Fruit fly (Drosophila melanogaster): ENCODE data around the gene bap.

Gene bap

DNA sequence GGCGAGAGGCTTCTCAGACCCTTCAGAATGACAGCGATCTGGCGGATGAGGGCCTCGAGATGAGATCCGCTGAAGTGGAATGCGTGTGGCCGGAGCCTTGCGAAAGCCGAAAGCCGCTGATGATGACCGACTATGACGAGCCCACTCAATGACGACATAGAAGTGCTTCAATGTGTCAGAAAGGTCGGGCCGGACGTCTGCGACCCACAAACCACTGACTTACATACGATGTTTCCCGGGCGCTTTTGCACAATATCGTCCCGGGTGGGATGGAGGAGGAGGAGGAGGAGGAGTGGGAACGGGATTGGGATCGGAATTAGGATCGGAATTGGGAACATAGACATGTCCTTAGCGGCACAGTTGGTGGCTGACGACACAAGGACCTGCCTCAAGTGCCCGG is 2.3 kb downstream of the bap start:
- TF ChIP-seq ttk (optimal IDR thresholded peaks at IDR 0.05): no peak

DNA sequence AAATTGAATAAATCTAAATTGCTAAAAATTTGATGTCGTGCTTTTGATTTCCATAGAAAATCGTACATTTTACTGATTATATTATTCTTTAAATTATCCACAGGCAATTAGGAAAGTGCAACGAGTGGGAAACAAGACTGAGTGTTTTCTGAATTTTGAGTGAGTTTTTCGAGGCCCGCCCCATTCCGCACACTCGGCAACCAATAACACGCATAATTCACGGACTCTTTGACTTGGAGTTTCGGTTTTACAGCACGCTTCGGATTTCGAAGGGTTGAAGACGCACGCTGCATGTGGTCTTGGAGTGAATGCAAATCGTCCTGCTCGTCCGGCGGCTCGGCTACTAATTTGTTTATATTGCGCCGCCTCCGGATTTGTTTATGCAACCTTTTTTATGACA is 3.5 kb downstream of the bap start:
- TF ChIP-seq ttk (optimal IDR thresholded peaks at IDR 0.05): no peak
- no peak for TF ChIP-seq insv (optimal IDR thresholded peaks at IDR 0.05)
- no peak for TF ChIP-seq h (optimal IDR thresholded peaks at IDR 0.05)
- TF ChIP-seq Myc (optimal IDR thresholded peaks at IDR 0.05): no peak
- no peak for TF ChIP-seq psq (optimal IDR thresholded peaks at IDR 0.05)
- no peak for TF ChIP-seq Sin3A (optimal IDR thresholded peaks at IDR 0.05)

DNA sequence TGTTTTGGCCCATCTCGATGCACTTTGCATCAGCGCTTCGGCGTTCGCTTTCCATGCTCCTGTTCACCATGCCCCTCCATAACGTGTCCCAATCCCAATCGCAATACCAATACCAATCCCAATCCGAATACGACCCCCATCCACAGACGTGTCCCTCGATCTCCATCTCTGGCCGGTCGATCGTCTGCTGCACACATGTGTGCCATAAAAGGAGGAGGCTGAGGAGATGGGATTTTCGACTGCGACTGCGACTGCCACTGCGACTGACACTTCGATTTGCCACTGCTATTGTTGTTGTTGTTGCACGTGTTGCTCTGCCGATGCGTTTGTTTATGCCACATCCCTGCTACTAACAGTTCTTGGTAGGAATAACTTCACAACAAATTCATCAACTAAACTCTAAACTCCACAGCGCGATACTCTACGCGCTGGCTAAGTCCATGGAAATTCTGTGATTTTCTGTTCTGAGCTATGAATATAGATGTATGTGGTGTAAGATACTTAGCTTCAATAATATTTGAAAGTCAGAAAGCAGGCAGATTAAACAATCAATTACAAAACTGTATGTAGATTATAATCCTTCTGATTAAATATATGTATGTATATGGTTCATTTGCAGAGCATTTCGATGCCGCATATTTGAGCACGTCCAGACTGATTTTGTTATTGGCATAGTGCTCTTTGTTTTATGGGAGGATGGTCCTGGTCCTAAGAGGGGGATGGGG is 4.5 kb downstream of the bap start:
- TF ChIP-seq Myc (optimal IDR thresholded peaks at IDR 0.05) (no peak), h (optimal IDR thresholded peaks at IDR 0.05) (no peak), psq (optimal IDR thresholded peaks at IDR 0.05) (no peak), Sin3A (optimal IDR thresholded peaks at IDR 0.05) (no peak), insv (optimal IDR thresholded peaks at IDR 0.05) (no peak), ttk (optimal IDR thresholded peaks at IDR 0.05) (no peak)

DNA sequence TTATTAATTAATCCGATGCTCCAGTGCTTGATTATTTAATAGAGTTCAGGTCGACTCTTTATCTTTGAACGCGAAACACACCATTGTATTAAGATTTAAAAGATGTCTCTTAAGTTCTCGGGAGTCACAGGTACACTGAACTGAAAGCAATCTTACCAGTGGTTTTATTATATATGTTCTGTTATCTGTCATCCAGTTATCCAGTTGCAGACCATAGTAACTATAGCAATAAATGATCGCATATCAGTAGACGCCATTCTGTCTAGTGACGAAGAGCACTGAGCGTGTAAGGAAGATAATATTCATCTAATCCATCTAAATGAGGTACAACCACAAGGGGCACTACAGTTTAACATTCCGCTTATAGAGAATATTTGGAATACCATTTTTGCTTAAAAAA is 11.0 kb downstream of the bap start, which contains the start of gene Ugt49B2:
Gene Ugt49B2, minus strand, starts transcription at position 101 of the 400 bp plus-strand sequence.
- TF ChIP-seq insv (optimal IDR thresholded peaks at IDR 0.05): no peak
- no peak for TF ChIP-seq h (optimal IDR thresholded peaks at IDR 0.05)
- TF ChIP-seq psq (optimal IDR thresholded peaks at IDR 0.05): no peak
- TF ChIP-seq ttk (optimal IDR thresholded peaks at IDR 0.05): no peak
- no peak for TF ChIP-seq Myc (optimal IDR thresholded peaks at IDR 0.05)
- TF ChIP-seq Sin3A (optimal IDR thresholded peaks at IDR 0.05): no peak

DNA sequence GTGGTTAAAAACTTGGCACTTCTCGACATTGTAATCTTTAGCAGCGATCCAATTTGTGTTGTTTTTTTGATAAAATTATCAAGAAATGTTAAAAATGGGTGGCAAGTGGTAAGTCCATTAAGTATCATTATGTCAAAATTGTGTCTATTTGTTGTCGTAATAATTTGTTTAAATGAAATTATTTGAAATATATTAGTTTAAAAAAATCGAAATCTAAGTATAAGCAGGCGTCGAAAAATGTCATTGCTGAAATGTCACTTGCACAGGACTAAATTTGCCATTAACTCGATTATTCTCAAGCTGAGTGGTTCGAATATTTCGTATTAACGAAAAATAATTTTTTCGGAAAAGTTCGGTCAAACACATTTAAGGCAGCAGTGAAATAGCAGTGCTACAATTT is 14.8 kb downstream of the bap start, which contains the start of gene CG7907:
Gene CG7907, plus strand, starts transcription at position 301 of the 400 bp plus-strand sequence.
- TF ChIP-seq Sin3A (optimal IDR thresholded peaks at IDR 0.05) (no peak), h (optimal IDR thresholded peaks at IDR 0.05) (no peak), insv (optimal IDR thresholded peaks at IDR 0.05) (no peak), ttk (optimal IDR thresholded peaks at IDR 0.05) (no peak), Myc (optimal IDR thresholded peaks at IDR 0.05) (no peak), psq (optimal IDR thresholded peaks at IDR 0.05) (no peak)

DNA sequence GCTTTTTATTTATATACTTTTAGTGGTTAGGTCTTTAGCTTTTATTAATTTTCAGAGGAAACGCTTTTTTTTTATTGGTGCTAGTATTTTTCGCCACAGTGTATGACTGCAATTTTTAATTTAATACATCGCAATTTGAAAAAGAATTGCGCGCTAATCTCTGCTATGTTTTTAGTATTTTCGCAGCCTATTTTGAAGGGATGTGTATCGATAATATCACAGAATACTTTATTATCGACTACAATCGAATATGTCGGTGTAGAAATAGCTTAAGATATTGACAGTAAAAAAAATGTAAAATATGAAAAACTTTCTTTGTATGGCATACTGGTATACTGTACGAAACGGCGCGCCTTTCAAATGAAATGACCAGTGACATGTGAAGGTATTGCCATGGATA is 18.0 kb downstream of the bap start:
- no peak for TF ChIP-seq h (optimal IDR thresholded peaks at IDR 0.05)
- TF ChIP-seq ttk (optimal IDR thresholded peaks at IDR 0.05): no peak
- no peak for TF ChIP-seq psq (optimal IDR thresholded peaks at IDR 0.05)
- no peak for TF ChIP-seq Myc (optimal IDR thresholded peaks at IDR 0.05)
- TF ChIP-seq Sin3A (optimal IDR thresholded peaks at IDR 0.05): no peak
- TF ChIP-seq insv (optimal IDR thresholded peaks at IDR 0.05): no peak

DNA sequence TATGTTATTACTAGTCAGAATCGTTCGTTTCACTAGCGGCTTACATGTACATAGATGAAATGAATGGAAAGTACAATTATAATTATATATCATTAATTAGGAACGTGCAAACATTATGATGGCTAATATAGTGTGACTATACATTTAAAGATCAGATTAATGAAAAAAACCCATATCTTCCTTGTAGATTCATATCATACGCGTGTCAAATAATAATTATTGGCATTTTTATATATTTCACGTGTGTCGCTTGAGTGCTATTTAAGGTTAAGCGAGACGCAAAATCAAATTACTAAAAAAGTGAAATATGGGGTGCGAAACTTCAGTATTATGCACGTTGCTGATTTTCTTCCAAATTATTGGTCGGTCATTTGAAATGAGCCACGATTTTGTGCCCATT is 18.5 kb downstream of the bap start, which contains the start of gene CheB93a:
Gene CheB93a, plus strand, starts transcription at position 301 of the 400 bp plus-strand sequence.
- TF ChIP-seq insv (optimal IDR thresholded peaks at IDR 0.05): no peak
- no peak for TF ChIP-seq Myc (optimal IDR thresholded peaks at IDR 0.05)
- TF ChIP-seq ttk (optimal IDR thresholded peaks at IDR 0.05): no peak
- TF ChIP-seq psq (optimal IDR thresholded peaks at IDR 0.05): no peak
- TF ChIP-seq h (optimal IDR thresholded peaks at IDR 0.05): no peak
- TF ChIP-seq Sin3A (optimal IDR thresholded peaks at IDR 0.05): no peak

DNA sequence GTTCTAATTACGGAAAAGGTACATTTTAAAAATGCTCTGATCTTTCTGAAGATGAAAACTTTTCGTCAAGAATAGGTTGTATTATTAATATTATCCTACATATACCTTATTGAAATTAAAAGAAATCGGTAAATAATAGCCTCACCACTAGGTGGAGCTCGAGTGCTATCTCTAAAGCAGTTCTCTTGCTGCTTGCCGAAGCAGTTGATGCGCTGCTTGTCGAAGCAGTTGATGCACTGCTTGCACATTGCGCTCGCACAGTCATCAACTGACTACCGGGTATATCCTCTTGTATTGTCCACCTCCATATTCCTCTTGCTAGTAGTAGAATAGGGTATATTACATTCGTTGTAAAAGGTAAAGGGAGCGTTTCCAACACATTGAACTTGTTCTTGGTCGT is 19.7 kb downstream of the bap start:
- TF ChIP-seq insv (optimal IDR thresholded peaks at IDR 0.05) (no peak), h (optimal IDR thresholded peaks at IDR 0.05) (no peak), psq (optimal IDR thresholded peaks at IDR 0.05) (no peak), Sin3A (optimal IDR thresholded peaks at IDR 0.05) (no peak), ttk (optimal IDR thresholded peaks at IDR 0.05) (no peak), Myc (optimal IDR thresholded peaks at IDR 0.05) (no peak)

DNA sequence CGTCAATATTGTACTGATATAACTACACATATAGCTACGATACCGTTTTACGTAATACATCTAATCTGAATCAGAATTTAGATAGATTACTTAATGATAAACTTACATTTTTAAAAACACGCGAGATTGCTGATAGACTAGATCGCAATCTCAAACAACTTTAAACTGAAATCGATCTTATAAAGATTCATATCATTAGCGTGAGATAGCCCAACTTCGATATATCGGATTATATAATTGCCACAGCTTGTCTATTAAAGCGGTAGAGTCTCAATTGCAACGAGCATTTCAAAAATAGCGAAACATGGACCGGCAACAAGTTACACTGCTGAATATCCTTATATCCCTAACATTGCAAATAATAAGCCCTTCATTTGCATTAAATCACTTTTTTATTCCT is 20.1 kb downstream of the bap start, which contains the start of gene CheB93b:
Gene CheB93b, plus strand, starts transcription at position 301 of the 400 bp plus-strand sequence.
- TF ChIP-seq ttk (optimal IDR thresholded peaks at IDR 0.05): no peak

DNA sequence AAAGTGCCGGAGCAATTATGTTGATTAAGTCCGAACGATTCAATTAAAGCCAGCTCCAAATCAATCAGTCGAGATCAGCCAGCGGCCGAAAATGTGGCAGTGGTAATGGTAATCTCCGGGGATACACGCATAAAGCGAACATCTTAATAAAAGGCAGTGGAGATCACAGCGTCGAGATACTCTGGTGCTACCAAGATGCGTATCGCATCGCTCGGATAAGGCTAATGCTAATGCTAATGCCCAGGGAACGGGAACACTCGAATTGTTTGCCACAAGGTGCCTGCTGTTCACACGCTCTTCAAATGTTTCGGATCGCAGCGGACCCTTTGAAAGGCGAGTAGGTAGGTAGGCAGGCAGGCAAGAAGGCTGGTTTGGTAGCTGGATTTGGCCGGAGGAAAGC is 25.5 kb downstream of the bap start:
- TF ChIP-seq h (optimal IDR thresholded peaks at IDR 0.05) (no peak), Myc (optimal IDR thresholded peaks at IDR 0.05) (no peak), psq (optimal IDR thresholded peaks at IDR 0.05) (no peak), Sin3A (optimal IDR thresholded peaks at IDR 0.05) (no peak), insv (optimal IDR thresholded peaks at IDR 0.05) (no peak), ttk (optimal IDR thresholded peaks at IDR 0.05) (no peak)

DNA sequence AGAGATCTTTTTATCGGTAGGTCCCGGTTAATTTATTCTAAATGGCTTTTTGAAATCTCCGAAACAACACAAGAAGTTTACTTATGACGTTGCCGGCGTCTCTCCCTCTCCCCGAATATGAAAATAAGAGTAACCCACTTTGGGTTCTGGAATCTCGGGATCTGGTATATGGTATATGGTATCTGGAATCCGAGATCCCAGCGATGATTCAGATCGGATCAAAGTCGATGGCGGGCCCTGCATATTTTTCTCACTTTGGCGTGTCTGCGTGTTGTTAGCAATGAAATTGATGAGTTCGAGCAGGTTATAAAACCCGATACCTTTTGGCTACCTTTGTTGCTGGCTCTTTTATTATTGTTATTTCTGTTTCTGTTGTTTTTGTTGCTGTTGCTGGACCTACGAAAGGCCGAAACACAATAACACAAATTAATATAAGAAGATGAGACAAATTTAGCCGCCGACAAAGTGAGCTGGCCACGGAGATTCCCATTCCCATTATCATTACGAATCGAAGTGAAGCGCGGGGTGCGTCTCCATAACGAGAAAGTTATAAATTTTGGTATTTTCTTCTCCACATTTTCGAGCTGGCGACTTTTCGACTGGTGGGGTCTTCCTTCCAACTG is 26.4 kb downstream of the bap start:
- TF ChIP-seq h (optimal IDR thresholded peaks at IDR 0.05): no peak
- no peak for TF ChIP-seq insv (optimal IDR thresholded peaks at IDR 0.05)
- no peak for TF ChIP-seq ttk (optimal IDR thresholded peaks at IDR 0.05)
- TF ChIP-seq Sin3A (optimal IDR thresholded peaks at IDR 0.05): no peak
- TF ChIP-seq psq (optimal IDR thresholded peaks at IDR 0.05): no peak
- TF ChIP-seq Myc (optimal IDR thresholded peaks at IDR 0.05): no peak

DNA sequence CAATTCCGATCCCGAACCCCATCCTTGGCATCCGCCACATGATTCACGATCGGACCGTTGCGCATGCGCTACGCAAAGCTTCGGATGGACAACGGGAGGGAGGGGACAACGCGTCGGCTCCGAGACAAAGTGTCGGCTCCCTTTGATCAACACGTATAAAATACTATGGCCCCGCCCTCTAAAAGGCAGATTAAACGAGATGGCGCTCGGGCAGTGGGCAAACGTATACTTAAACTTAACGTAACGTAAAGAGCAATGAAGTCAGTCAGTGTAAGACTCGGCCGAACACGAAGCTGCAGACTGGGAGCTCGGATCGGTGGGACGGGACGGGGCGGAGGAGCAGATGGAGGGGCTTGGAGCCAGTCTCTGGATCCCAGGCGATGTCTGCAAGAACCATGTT is 28.2 kb downstream of the bap start:
- TF ChIP-seq insv (optimal IDR thresholded peaks at IDR 0.05): no peak
- no peak for TF ChIP-seq h (optimal IDR thresholded peaks at IDR 0.05)
- no peak for TF ChIP-seq Myc (optimal IDR thresholded peaks at IDR 0.05)
- no peak for TF ChIP-seq psq (optimal IDR thresholded peaks at IDR 0.05)
- TF ChIP-seq Sin3A (optimal IDR thresholded peaks at IDR 0.05): no peak
- TF ChIP-seq ttk (optimal IDR thresholded peaks at IDR 0.05): no peak

DNA sequence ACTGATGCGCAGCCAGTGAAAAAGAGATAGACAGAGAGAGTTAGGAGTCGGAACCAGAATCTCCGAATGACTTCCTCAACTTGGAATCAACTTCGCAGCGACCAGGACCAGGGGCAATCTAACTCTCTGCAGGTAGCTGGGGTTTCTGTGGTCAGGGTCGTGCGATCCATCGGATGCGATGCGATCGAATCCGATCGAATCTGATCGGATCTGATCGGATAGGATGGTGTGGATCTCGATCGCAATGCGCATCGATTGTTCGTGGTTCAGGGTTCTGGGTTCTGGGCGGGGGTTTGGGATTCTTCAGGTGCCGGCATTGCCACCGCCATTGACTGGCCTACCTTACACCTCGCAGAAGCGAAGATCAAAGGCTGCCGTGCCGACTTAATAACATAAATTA is 30.6 kb downstream of the bap start:
- TF ChIP-seq ttk (optimal IDR thresholded peaks at IDR 0.05) (no peak), Myc (optimal IDR thresholded peaks at IDR 0.05) (no peak), psq (optimal IDR thresholded peaks at IDR 0.05) (no peak), insv (optimal IDR thresholded peaks at IDR 0.05) (no peak), h (optimal IDR thresholded peaks at IDR 0.05) (no peak), Sin3A (optimal IDR thresholded peaks at IDR 0.05) (no peak)
